Worm (Caenorhabditis elegans) whole organism, L2 larva: ENCODE measurements around the gene C04F6.7.

ENCODE experiments used
- C34F6.9 ChIP-seq: fragments of 150-350 bp; optimal IDR thresholded peaks from 2 replicates; lab custom pipeline; 2014; ENCODE audit warnings: missing biosample characterization, missing genetic modification characterization
- Y55F3AM.14 ChIP-seq: fragments of 200-800 bp; sonication (Bioruptor generic); optimal IDR thresholded peaks from 2 replicates; lab custom pipeline; 2018; ENCODE audit warnings: mild to moderate bottlenecking, missing genetic modification characterization, missing compliant biosample characterization
- ZK546.5 ChIP-seq: sonication (generic microtip); optimal IDR thresholded peaks from 2 replicates; lab custom pipeline; 2017; ENCODE audit warnings: missing biosample characterization, missing genetic modification characterization
- aly-2 ChIP-seq: fragments of 150-350 bp; optimal IDR thresholded peaks from 2 replicates; lab custom pipeline; 2014; ENCODE audit warnings: missing biosample characterization, missing genetic modification characterization
- ceh-16 ChIP-seq: fragments of 150-350 bp; optimal IDR thresholded peaks from 2 replicates; lab custom pipeline; 2014; ENCODE audit warnings: missing biosample characterization, missing genetic modification characterization
- egl-27 ChIP-seq: sonication (generic microtip); optimal IDR thresholded peaks from 3 replicates; lab custom pipeline; 2017; ENCODE audit warnings: missing biosample characterization, missing genetic modification reagents, missing genetic modification characterization
- elt-1 ChIP-seq: fragments of 150-350 bp; optimal IDR thresholded peaks from 2 replicates; lab custom pipeline; 2014; ENCODE audit warnings: missing biosample characterization, missing genetic modification characterization
- fos-1 ChIP-seq: fragments of 150-350 bp; optimal IDR thresholded peaks from 2 replicates; lab custom pipeline; 2014; ENCODE audit warnings: missing biosample characterization, missing genetic modification characterization
- lin-11 ChIP-seq: fragments of 150-350 bp; sonication (generic microtip); optimal IDR thresholded peaks from 2 replicates; lab custom pipeline; 2014; ENCODE audit warnings: missing biosample characterization, missing genetic modification characterization, inconsistent platforms, mixed read lengths
- lin-13 ChIP-seq: fragments of 150-350 bp; optimal IDR thresholded peaks from 2 replicates; lab custom pipeline; 2014; ENCODE audit warnings: missing biosample characterization, missing genetic modification reagents, missing genetic modification characterization
- lsy-2 ChIP-seq, 2 experiments: fragments of 150-350 bp in 1 of 2; sonication (generic microtip) in 1 of 2; optimal IDR thresholded peaks; 2 replicates each; lab custom pipeline; 2014 to 2017; ENCODE audit warnings: missing biosample characterization in 2 of 2, missing genetic modification characterization in 2 of 2
- mbf-1 ChIP-seq: sonication (generic microtip); optimal IDR thresholded peaks from 2 replicates; lab custom pipeline; 2017; ENCODE audit warnings: missing biosample characterization, missing genetic modification characterization
- mdl-1 ChIP-seq, 2 experiments: fragments of 150-350 bp in 1 of 2; sonication (generic microtip) in 1 of 2; optimal IDR thresholded peaks; 2 replicates each; lab custom pipeline; 2017; ENCODE audit warnings: missing biosample characterization in 2 of 2, missing genetic modification characterization in 2 of 2
- nhr-10 ChIP-seq: sonication (generic microtip); optimal IDR thresholded peaks from 2 replicates; lab custom pipeline; 2017; ENCODE audit warnings: missing biosample characterization, missing genetic modification characterization
- nhr-12 ChIP-seq: fragments of 150-350 bp; optimal IDR thresholded peaks from 2 replicates; lab custom pipeline; 2014; ENCODE audit warnings: missing biosample characterization, missing genetic modification characterization
- nhr-129 ChIP-seq: fragments of 150-350 bp; optimal IDR thresholded peaks from 2 replicates; lab custom pipeline; 2014; ENCODE audit warnings: missing biosample characterization, missing genetic modification characterization
- nhr-21 ChIP-seq: fragments of 150-350 bp; optimal IDR thresholded peaks from 2 replicates; lab custom pipeline; 2014; ENCODE audit warnings: missing biosample characterization, missing genetic modification characterization
- nhr-23 ChIP-seq: fragments of 150-350 bp; optimal IDR thresholded peaks from 2 replicates; lab custom pipeline; 2014; ENCODE audit warnings: missing biosample characterization, missing genetic modification reagents, missing genetic modification characterization
- nhr-237 ChIP-seq: fragments of 150-350 bp; optimal IDR thresholded peaks from 2 replicates; lab custom pipeline; 2014; ENCODE audit warnings: missing biosample characterization, missing genetic modification characterization
- nhr-25 ChIP-seq: fragments of 150-350 bp; sonication (generic microtip); optimal IDR thresholded peaks from 3 replicates; lab custom pipeline; 2014; ENCODE audit warnings: missing biosample characterization, missing genetic modification characterization
- nhr-6 ChIP-seq: fragments of 150-350 bp; optimal IDR thresholded peaks from 2 replicates; lab custom pipeline; 2014; ENCODE audit warnings: missing biosample characterization, missing genetic modification characterization
- peb-1 ChIP-seq: fragments of 150-350 bp; optimal IDR thresholded peaks from 2 replicates; lab custom pipeline; 2014; ENCODE audit warnings: missing biosample characterization, missing genetic modification characterization
- sem-4 ChIP-seq: fragments of 150-350 bp; optimal IDR thresholded peaks from 2 replicates; lab custom pipeline; 2014; ENCODE audit warnings: missing biosample characterization, missing genetic modification reagents, missing genetic modification characterization
- skn-1 ChIP-seq: sonication (generic microtip); optimal IDR thresholded peaks from 2 replicates; lab custom pipeline; 2017; ENCODE audit warnings: missing biosample characterization, missing genetic modification characterization
- sma-9 ChIP-seq, 2 experiments: fragments of 150-350 bp in 1 of 2; sonication (generic microtip) in 1 of 2; optimal IDR thresholded peaks; 2 replicates each; lab custom pipeline; 2014 to 2016; ENCODE audit warnings: missing genetic modification characterization in 2 of 2, mild to moderate bottlenecking in 1 of 2, missing biosample characterization in 1 of 2, missing compliant biosample characterization in 1 of 2, missing genetic modification reagents in 1 of 2, moderate library complexity in 1 of 2
- snpc-4 ChIP-seq: fragments of 150-350 bp; optimal IDR thresholded peaks from 2 replicates; lab custom pipeline; 2014; ENCODE audit warnings: missing biosample characterization, missing genetic modification characterization
- unc-55 ChIP-seq: fragments of 150-350 bp; sonication (generic microtip); optimal IDR thresholded peaks from 3 replicates; lab custom pipeline; 2014; ENCODE audit warnings: missing biosample characterization, missing genetic modification reagents, missing genetic modification characterization
- unc-62 ChIP-seq: fragments of 150-350 bp; optimal IDR thresholded peaks from 2 replicates; lab custom pipeline; 2014; ENCODE audit warnings: missing biosample characterization, missing genetic modification reagents, missing genetic modification characterization
- zag-1 ChIP-seq: fragments of 150-350 bp; optimal IDR thresholded peaks from 2 replicates; lab custom pipeline; 2014; ENCODE audit warnings: missing biosample characterization, missing genetic modification characterization
- ztf-11 ChIP-seq: sonication (generic microtip); optimal IDR thresholded peaks from 2 replicates; lab custom pipeline; 2017; ENCODE audit warnings: missing biosample characterization, missing genetic modification characterization
- ztf-4 ChIP-seq: fragments of 150-350 bp; optimal IDR thresholded peaks from 2 replicates; lab custom pipeline; 2014; ENCODE audit warnings: missing biosample characterization, missing genetic modification characterization

The C04F6.7 gene

DNA sequence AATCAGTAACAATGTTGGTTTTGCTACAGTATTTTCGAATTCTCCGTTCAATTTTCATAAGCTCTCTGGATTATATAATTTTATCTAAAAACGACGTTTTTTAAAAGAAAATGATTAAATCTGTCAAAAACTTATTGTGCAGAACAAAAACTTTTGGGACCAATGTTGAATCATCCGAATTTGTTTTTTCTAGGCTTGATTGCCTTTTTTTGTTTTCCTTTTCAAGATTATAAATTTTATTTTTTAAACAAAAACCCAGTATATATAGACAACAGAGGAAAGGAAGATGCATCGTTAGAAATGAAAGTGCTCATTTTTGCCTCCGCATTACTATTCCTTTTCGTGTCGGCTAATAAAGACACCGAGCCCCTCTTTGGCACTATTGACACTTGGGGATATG, 25.5 kb upstream of the C04F6.7 start, which contains the start of gene ZK813.7:
TSS of gene ZK813.7 (plus strand) at position 301 of the 400 bp plus-strand sequence.
- TF ChIP-seq ztf-11 (no peak), lsy-2 (tag; optimal IDR thresholded peaks at IDR 0.05; lab: Kevin White, UChicago) (no peak), C34F6.9 (tag; lab: Kevin White, UChicago) (no peak), snpc-4 (no peak), unc-55 (no peak)
- TF ChIP-seq, all 48 proteins: peak for 0

- TF ChIP-seq ceh-16 (tag; lab: Kevin White, UChicago) (no peak), nhr-6 (tag; lab: Kevin White, UChicago) (no peak), ztf-11 (no peak), nhr-21 (no peak), fos-1 (tag; lab: Kevin White, UChicago) (no peak), nhr-10 (tag; lab: Kevin White, UChicago) (no peak), elt-1 (tag; lab: Kevin White, UChicago) (no peak), C34F6.9 (tag; lab: Kevin White, UChicago) (no peak), nhr-25 (no peak), sem-4 (tag; lab: Kevin White, UChicago) (no peak), Y55F3AM.14 (no peak)
These were observed 24.5 kb upstream of the C04F6.7 start, which contains the start of gene ZK813.2 for ce11 chrX:3443526-3443925. TSS of gene ZK813.2 (plus strand) at chrX:3443826.

DNA sequence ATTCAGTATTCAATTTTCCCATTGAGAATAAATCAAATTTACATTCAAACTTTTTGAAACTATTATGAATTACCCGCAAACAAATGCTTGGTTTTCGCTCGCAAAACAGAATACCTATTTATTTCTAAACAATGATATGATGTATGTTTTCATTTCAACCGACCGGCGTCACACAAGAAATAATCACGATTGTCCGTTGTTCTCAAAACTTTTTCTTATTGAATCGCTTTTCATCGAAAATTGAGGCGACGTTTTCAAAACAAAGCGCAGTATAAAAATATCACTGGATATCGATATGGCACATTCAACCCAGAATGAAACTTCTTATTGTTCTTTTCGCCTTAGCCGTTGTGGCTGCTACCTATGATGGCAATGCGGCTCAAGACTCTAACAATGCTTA, 22.6 kb upstream of the C04F6.7 start, which contains the start of gene ZK813.3:
TSS of gene ZK813.3 (plus strand) at position 301 of the 400 bp plus-strand sequence.
- no peak for TF ChIP-seq ceh-16 (tag; lab: Kevin White, UChicago)
- TF ChIP-seq nhr-237 (tag; lab: Kevin White, UChicago) = no peak
- TF ChIP-seq nhr-10 (tag; lab: Kevin White, UChicago) = no peak

- no peak for TF ChIP-seq nhr-237 (tag; lab: Kevin White, UChicago)
- TF ChIP-seq ceh-16 (tag; lab: Kevin White, UChicago) = no peak
- no peak for TF ChIP-seq ztf-11
- TF ChIP-seq peb-1 (tag; lab: Kevin White, UChicago) = no peak
- no peak for TF ChIP-seq nhr-23 (tag; lab: Kevin White, UChicago)
These were observed 21.3 kb upstream of the C04F6.7 start for ce11 chrX:3440308-3440707.

DNA sequence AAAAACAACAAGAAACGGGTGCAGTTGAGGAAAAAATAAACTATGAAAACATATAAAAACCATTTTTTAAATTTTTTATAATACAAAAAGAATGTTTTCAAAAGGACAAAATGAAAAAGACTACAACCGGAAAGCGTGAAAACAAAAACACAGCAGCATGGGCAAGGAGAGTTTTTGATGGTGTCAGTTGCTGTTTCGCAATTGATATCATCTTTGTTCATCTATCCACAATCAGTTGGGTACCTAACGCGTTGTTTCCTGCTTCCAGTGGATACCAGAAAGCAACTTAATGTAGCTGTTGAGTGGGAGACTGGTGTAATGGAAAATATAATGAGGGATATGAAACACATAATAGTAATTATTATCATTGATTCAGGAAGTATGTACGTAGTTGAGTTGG, 20.8 kb upstream of the C04F6.7 start:
- no peak for TF ChIP-seq nhr-237 (tag; lab: Kevin White, UChicago)
- no peak for TF ChIP-seq nhr-6 (tag; lab: Kevin White, UChicago)

- TF ChIP-seq nhr-10 (tag; lab: Kevin White, UChicago) (no peak), egl-27 (tag; lab: Kevin White, UChicago) (no peak), nhr-12 (tag; lab: Kevin White, UChicago) (no peak), lsy-2 (tag; optimal IDR thresholded peaks at IDR 0.05; lab: Kevin White, UChicago) (no peak)
These were observed 11.0 kb upstream of the C04F6.7 start, which contains the start of gene ZK813.4 for ce11 chrX:3430020-3430419. TSS of gene ZK813.4 (minus strand) at chrX:3430120.

- TF ChIP-seq sem-4 (tag; lab: Kevin White, UChicago) (no peak), aly-2 (tag; lab: Kevin White, UChicago) (no peak), skn-1 (tag; lab: Kevin White, UChicago) (no peak), mbf-1 (tag; lab: Kevin White, UChicago) (no peak), lin-11 (no peak), sma-9 (GFP tag; optimal IDR thresholded peaks at IDR 0.05; lab: Kevin White, UChicago) (peak; percentile 5), sma-9 (tag; optimal IDR thresholded peaks at IDR 0.05; lab: Kevin White, UChicago) (no peak)
These were observed 10.1 kb upstream of the C04F6.7 start for ce11 chrX:3429122-3429521.

ce11 chrX:3424516-3424915, 5.5 kb upstream of the C04F6.7 start, which contains the start of gene ZK813.6:
TSS of gene ZK813.6 (plus strand) at chrX:3424816.
- TF ChIP-seq zag-1 (tag; lab: Kevin White, UChicago) = no peak
- no peak for TF ChIP-seq fos-1 (tag; lab: Kevin White, UChicago)
- no peak for TF ChIP-seq mbf-1 (tag; lab: Kevin White, UChicago)
- TF ChIP-seq ztf-4 (tag; lab: Kevin White, UChicago) = no peak
- no peak for TF ChIP-seq mdl-1 (tag; optimal IDR thresholded peaks at IDR 0.05; lab: Kevin White, UChicago)
- no peak for TF ChIP-seq nhr-6 (tag; lab: Kevin White, UChicago)
- TF ChIP-seq nhr-129 (tag; lab: Kevin White, UChicago) = no peak
- TF ChIP-seq ZK546.5 = no peak
- TF ChIP-seq sma-9 (GFP tag; optimal IDR thresholded peaks at IDR 0.05; lab: Kevin White, UChicago) = no peak
- no peak for TF ChIP-seq sma-9 (tag; optimal IDR thresholded peaks at IDR 0.05; lab: Kevin White, UChicago)
- no peak for TF ChIP-seq nhr-21
- TF ChIP-seq unc-62 = no peak
- no peak for TF ChIP-seq skn-1 (tag; lab: Kevin White, UChicago)
- TF ChIP-seq lin-13 (GFP tag; lab: Kevin White, UChicago) = no peak
